Worm (Caenorhabditis elegans) whole organism, L4/young adult: ENCODE data around the gene nhr-117.

Experiments
- W03F9.2 ChIP-seq: fragments of 150-350 bp; optimal IDR thresholded peaks from 2 replicates; lab custom pipeline; 2014; ENCODE audit warnings: missing biosample characterization, missing genetic modification characterization
- him-1 ChIP-seq: sonication (generic microtip); optimal IDR thresholded peaks from 2 replicates; lab custom pipeline; 2016; ENCODE audit warnings: missing genotype, missing genetic modification reagents, missing genetic modification characterization, missing compliant biosample characterization

DNA sequence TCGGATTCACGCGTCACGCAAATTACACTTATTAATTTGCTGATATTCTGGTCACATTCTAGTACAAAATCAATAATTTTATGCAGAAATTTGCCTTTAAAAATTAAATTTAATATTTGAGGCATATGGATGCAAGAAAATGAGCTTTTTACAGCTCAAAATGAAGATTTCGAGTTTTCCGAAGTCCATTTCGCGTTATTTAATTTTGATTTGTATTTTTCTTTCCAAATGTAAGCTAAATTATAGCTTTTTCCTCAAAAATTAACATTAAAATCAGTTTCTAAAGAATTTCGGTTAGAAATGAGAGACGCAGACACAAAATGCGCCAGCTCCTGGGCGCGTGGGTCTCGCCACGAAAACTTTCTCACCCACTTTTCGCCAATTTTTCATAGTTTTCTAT is 34.4 kb downstream of the nhr-117 start, which contains the start of gene F16B4.6:
- no peak for TF ChIP-seq W03F9.2
- no peak for TF ChIP-seq him-1 (tag; lab: Kevin White, UChicago)
